Worm (Caenorhabditis elegans) whole organism, late embryonic: ENCODE results near the gene F18E9.8.

Source experiments
- C38D4.7 ChIP-seq: fragments of 200-800 bp; sonication (Bioruptor generic); optimal IDR thresholded peaks from 2 replicates; lab custom pipeline; 2018; ENCODE audit warnings: mild to moderate bottlenecking, missing genetic modification characterization, moderate library complexity, missing compliant biosample characterization
- K02D7.2 ChIP-seq: sonication (generic microtip); optimal IDR thresholded peaks from 2 replicates; lab custom pipeline; 2017; ENCODE audit warnings: mild to moderate bottlenecking, missing genetic modification characterization, missing compliant biosample characterization
- ahr-1 ChIP-seq: sonication (generic microtip); optimal IDR thresholded peaks from 2 replicates; lab custom pipeline; 2016; ENCODE audit warnings: missing genetic modification characterization, missing compliant biosample characterization
- ama-1 ChIP-seq: fragments of 150-350 bp; optimal IDR thresholded peaks from 2 replicates; lab custom pipeline; 2014
- ceh-22 ChIP-seq: sonication (generic microtip); optimal IDR thresholded peaks from 2 replicates; lab custom pipeline; 2017; ENCODE audit warnings: missing biosample characterization, missing genetic modification characterization
- ceh-24 ChIP-seq: sonication (generic microtip); optimal IDR thresholded peaks from 2 replicates; lab custom pipeline; 2016; ENCODE audit warnings: mild to moderate bottlenecking, missing genetic modification characterization, missing compliant biosample characterization
- ceh-34 ChIP-seq: sonication (generic microtip); optimal IDR thresholded peaks from 2 replicates; lab custom pipeline; 2016; ENCODE audit warnings: mild to moderate bottlenecking, missing genetic modification characterization, missing compliant biosample characterization
- ceh-45 ChIP-seq: fragments of 200-800 bp; sonication (Bioruptor generic); IDR thresholded peaks from 2 replicates; pipeline ENCODE4 v1.3.6; 2022; ENCODE audit warnings: missing genetic modification reagents, missing genetic modification characterization, missing compliant biosample characterization
- ceh-48 ChIP-seq: sonication (generic microtip); optimal IDR thresholded peaks from 2 replicates; lab custom pipeline; 2016; ENCODE audit warnings: missing genetic modification characterization, inconsistent platforms, missing compliant biosample characterization
- ceh-6 ChIP-seq: fragments of 200-800 bp; sonication (Bioruptor generic); optimal IDR thresholded peaks from 2 replicates; lab custom pipeline; 2018; ENCODE audit warnings: mild to moderate bottlenecking, missing genetic modification characterization, missing compliant biosample characterization
- ceh-9 ChIP-seq: sonication (generic microtip); optimal IDR thresholded peaks from 2 replicates; lab custom pipeline; 2016; ENCODE audit warnings: mild to moderate bottlenecking, missing genetic modification characterization, inconsistent platforms, missing compliant biosample characterization
- che-1 ChIP-seq: sonication (generic microtip); optimal IDR thresholded peaks from 2 replicates; lab custom pipeline; 2016; ENCODE audit warnings: mild to moderate bottlenecking, missing genetic modification characterization, missing compliant biosample characterization
- dve-1 ChIP-seq: sonication (generic microtip); optimal IDR thresholded peaks from 2 replicates; lab custom pipeline; 2017; ENCODE audit warnings: antibody characterized with exemption, mild to moderate bottlenecking, missing genetic modification characterization, missing compliant biosample characterization
- elt-4 ChIP-seq: sonication (generic microtip); optimal IDR thresholded peaks from 2 replicates; lab custom pipeline; 2016; ENCODE audit warnings: missing genetic modification characterization, missing compliant biosample characterization
- ets-4 ChIP-seq: sonication (generic microtip); optimal IDR thresholded peaks from 2 replicates; lab custom pipeline; 2016; ENCODE audit warnings: missing genetic modification characterization, missing compliant biosample characterization
- fkh-10 ChIP-seq: fragments of 150-350 bp; optimal IDR thresholded peaks from 2 replicates; lab custom pipeline; 2014; ENCODE audit warnings: missing biosample characterization, missing genetic modification reagents, missing genetic modification characterization
- fkh-6 ChIP-seq: sonication (generic microtip); optimal IDR thresholded peaks from 2 replicates; lab custom pipeline; 2016; ENCODE audit warnings: missing genetic modification characterization, missing compliant biosample characterization
- gmeb-2 ChIP-seq: sonication (generic microtip); optimal IDR thresholded peaks from 2 replicates; lab custom pipeline; 2016; ENCODE audit warnings: missing genetic modification characterization, inconsistent platforms, missing compliant biosample characterization
- hlh-13 ChIP-seq: fragments of 200-800 bp; sonication (Bioruptor generic); optimal IDR thresholded peaks from 2 replicates; lab custom pipeline; 2018; ENCODE audit warnings: mild to moderate bottlenecking, missing genetic modification characterization, missing compliant biosample characterization
- hlh-15 ChIP-seq: sonication (generic microtip); optimal IDR thresholded peaks from 2 replicates; lab custom pipeline; 2016; ENCODE audit warnings: missing genetic modification characterization, missing compliant biosample characterization
- hlh-30 ChIP-seq: sonication (generic microtip); optimal IDR thresholded peaks from 2 replicates; lab custom pipeline; 2017; ENCODE audit warnings: antibody characterized with exemption, missing genetic modification characterization, missing compliant biosample characterization; ENCODE audit not compliant: insufficient read depth
- hlh-6 ChIP-seq: sonication (generic microtip); optimal IDR thresholded peaks from 2 replicates; lab custom pipeline; 2016; ENCODE audit warnings: missing genotype, missing genetic modification characterization, missing compliant biosample characterization
- lim-6 ChIP-seq: sonication (generic microtip); optimal IDR thresholded peaks from 2 replicates; lab custom pipeline; 2016; ENCODE audit warnings: missing genetic modification characterization, missing compliant biosample characterization
- madf-2 ChIP-seq: sonication (generic microtip); optimal IDR thresholded peaks from 2 replicates; lab custom pipeline; 2017; ENCODE audit warnings: missing genetic modification characterization, missing compliant biosample characterization
- nfya-1 ChIP-seq: sonication (generic microtip); optimal IDR thresholded peaks from 2 replicates; lab custom pipeline; 2017; ENCODE audit warnings: missing genetic modification characterization, mild to moderate bottlenecking, missing compliant biosample characterization, antibody characterized with exemption, moderate library complexity
- nhr-232 ChIP-seq: sonication (generic microtip); optimal IDR thresholded peaks from 2 replicates; lab custom pipeline; 2016; ENCODE audit warnings: missing genetic modification characterization, missing compliant biosample characterization
- npax-4 ChIP-seq: sonication (generic microtip); optimal IDR thresholded peaks from 2 replicates; lab custom pipeline; 2016; ENCODE audit warnings: missing genetic modification characterization, missing compliant biosample characterization
- odd-2 ChIP-seq: sonication (generic microtip); optimal IDR thresholded peaks from 2 replicates; lab custom pipeline; 2017; ENCODE audit warnings: antibody characterized with exemption, mild to moderate bottlenecking, missing genetic modification characterization, missing compliant biosample characterization
- pag-3 ChIP-seq: sonication (generic microtip); optimal IDR thresholded peaks from 2 replicates; lab custom pipeline; 2016; ENCODE audit warnings: missing compliant biosample characterization, missing genetic modification characterization, borderline replicate concordance
- pat-9 ChIP-seq: fragments of 200-800 bp; sonication (Bioruptor generic); optimal IDR thresholded peaks from 2 replicates; lab custom pipeline; 2018; ENCODE audit warnings: mild to moderate bottlenecking, missing genetic modification characterization, moderate library complexity, missing compliant biosample characterization
- ref-2 ChIP-seq: sonication (generic microtip); optimal IDR thresholded peaks from 2 replicates; lab custom pipeline; 2016; ENCODE audit warnings: missing genetic modification characterization, missing compliant biosample characterization
- rnt-1 ChIP-seq: sonication (generic microtip); optimal IDR thresholded peaks from 2 replicates; lab custom pipeline; 2016; ENCODE audit warnings: missing genetic modification characterization, missing compliant biosample characterization
- sox-2 ChIP-seq: fragments of 200-800 bp; sonication (Bioruptor generic); IDR thresholded peaks from 2 replicates; pipeline ENCODE4 v1.3.6; 2022; ENCODE audit warnings: missing genetic modification reagents, missing genetic modification characterization, missing compliant biosample characterization
- syd-9 ChIP-seq: sonication (generic microtip); optimal IDR thresholded peaks from 2 replicates; lab custom pipeline; 2016; ENCODE audit warnings: mild to moderate bottlenecking, missing genetic modification characterization, moderate library complexity, missing compliant biosample characterization
- tbx-2 ChIP-seq: sonication (generic microtip); optimal IDR thresholded peaks from 2 replicates; lab custom pipeline; 2016; ENCODE audit warnings: missing genetic modification characterization, missing compliant biosample characterization
- tbx-7 ChIP-seq: sonication (generic microtip); optimal IDR thresholded peaks from 2 replicates; lab custom pipeline; 2016; ENCODE audit warnings: missing genotype, missing genetic modification characterization, missing compliant biosample characterization
- unc-3 ChIP-seq, 2 experiments: fragments of 200-800 bp in 1 of 2; sonication (Bioruptor generic) in 1 of 2; sonication (generic microtip) in 1 of 2; conservative IDR thresholded peaks in 1 of 2; optimal IDR thresholded peaks in 1 of 2; 2 replicates each; pipeline versions ENCODE4 v1.3.6 to Lab custom; 2016 to 2022; ENCODE audit warnings: missing compliant biosample characterization in 2 of 2, missing genetic modification characterization in 2 of 2, missing genetic modification reagents in 1 of 2
- unc-42 ChIP-seq: sonication (generic microtip); optimal IDR thresholded peaks from 2 replicates; lab custom pipeline; 2016; ENCODE audit warnings: missing genotype, missing genetic modification characterization, missing compliant biosample characterization
- unc-55 ChIP-seq: sonication (generic microtip); optimal IDR thresholded peaks from 2 replicates; lab custom pipeline; 2017; ENCODE audit warnings: missing biosample characterization, missing genetic modification reagents, missing genetic modification characterization
- unc-86 ChIP-seq: sonication (generic microtip); optimal IDR thresholded peaks from 2 replicates; lab custom pipeline; 2016; ENCODE audit warnings: missing genetic modification characterization, missing compliant biosample characterization
- zip-5 ChIP-seq: sonication (generic microtip); optimal IDR thresholded peaks from 2 replicates; lab custom pipeline; 2016; ENCODE audit warnings: missing genetic modification characterization, missing compliant biosample characterization
- ztf-16 ChIP-seq: sonication (generic microtip); optimal IDR thresholded peaks from 2 replicates; lab custom pipeline; 2017; ENCODE audit warnings: missing genetic modification characterization, missing compliant biosample characterization

Gene F18E9.8

ce11 chrX:8608756-8609155, 27.4 kb upstream of the F18E9.8 start:
- no peak for TF ChIP-seq ceh-34
- no peak for TF ChIP-seq ztf-16
- TF ChIP-seq ceh-48 = no peak
- peak; percentile 45 for TF ChIP-seq rnt-1 (tag; lab: Kevin White, UChicago)
- no peak for TF ChIP-seq fkh-6
- TF ChIP-seq ama-1 = no peak
- TF ChIP-seq ceh-22 (tag; lab: Kevin White, UChicago) = no peak
- TF ChIP-seq unc-86 (tag; lab: Kevin White, UChicago) = no peak
- TF ChIP-seq gmeb-2 (tag; lab: Kevin White, UChicago) = peak; percentile 2
- TF ChIP-seq hlh-30 (tag; lab: Kevin White, UChicago) = no peak
- TF ChIP-seq unc-55 = no peak
- TF ChIP-seq ahr-1 (tag; lab: Kevin White, UChicago) = no peak
- no peak for TF ChIP-seq pag-3 (tag; lab: Kevin White, UChicago)
- no peak for TF ChIP-seq ref-2 (tag; lab: Kevin White, UChicago)
- no peak for TF ChIP-seq lim-6 (tag; lab: Kevin White, UChicago)
- no peak for TF ChIP-seq sox-2 (GFP tag; lab: Robert Waterston, UW)

DNA sequence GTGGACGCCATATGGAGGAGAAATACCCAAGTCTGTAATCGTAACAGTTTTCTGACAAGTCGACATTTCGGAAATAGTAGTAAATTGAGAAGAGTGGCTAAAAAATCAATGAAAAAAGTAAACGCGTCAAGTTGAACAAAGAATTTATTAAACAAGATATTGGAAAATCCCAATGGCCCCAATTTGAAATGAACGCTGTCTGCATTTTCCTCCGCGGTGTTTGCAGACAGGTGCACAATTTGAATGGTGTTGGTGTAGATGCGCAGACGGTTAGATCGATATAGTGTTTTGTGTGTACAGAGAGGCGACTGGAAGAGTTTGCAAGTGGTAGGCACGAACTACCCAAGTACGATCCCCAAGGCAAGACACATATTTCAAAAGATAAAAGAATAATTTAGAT, 23.7 kb upstream of the F18E9.8 start, which contains the start of the genes H35N09.2 and H35N09.1:
H35N09.2 (minus strand) TSS at position 54 of the 400 bp plus-strand sequence.
H35N09.1 (plus strand) TSS at position 335 of the 400 bp plus-strand sequence.
- TF ChIP-seq K02D7.2 = no peak
- TF ChIP-seq tbx-2 (tag; lab: Kevin White, UChicago) = peak; percentile 4
- TF ChIP-seq nfya-1 (tag; lab: Kevin White, UChicago) = peak; percentile 55
- TF ChIP-seq ceh-34 = peak; percentile 0

DNA sequence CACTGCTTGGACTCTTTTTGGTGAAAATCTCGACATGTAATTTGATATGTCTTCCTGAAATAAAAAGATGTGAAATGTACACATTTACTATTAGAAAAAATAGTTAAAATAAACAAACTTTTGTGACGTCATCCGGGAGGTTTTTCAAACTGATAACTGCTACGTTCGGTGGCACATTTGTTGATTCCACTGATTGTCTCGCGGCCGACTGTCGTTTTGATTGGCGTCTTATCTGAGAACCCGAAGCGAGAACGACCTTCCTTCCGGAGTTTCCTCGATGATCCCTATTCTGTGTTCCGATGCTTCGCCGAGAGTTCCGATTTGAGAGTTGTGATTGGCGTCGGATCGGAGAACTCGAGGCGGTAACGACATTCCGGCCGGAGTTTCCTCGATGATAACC, 22.8 kb upstream of the F18E9.8 start:
- TF ChIP-seq ceh-24 (tag; lab: Kevin White, UChicago) (no peak), ceh-9 (tag; lab: Kevin White, UChicago) (no peak), hlh-13 (no peak), ceh-45 (GFP tag; lab: Robert Waterston, UW) (no peak), rnt-1 (tag; lab: Kevin White, UChicago) (no peak)
- TF ChIP-seq, all 69 proteins: peak for 0

- TF ChIP-seq odd-2 (no peak), elt-4 (no peak), npax-4 (tag; lab: Kevin White, UChicago) (peak; percentile 23), pag-3 (tag; lab: Kevin White, UChicago) (no peak), nhr-232 (tag; lab: Kevin White, UChicago) (no peak), syd-9 (tag; lab: Kevin White, UChicago) (no peak), ref-2 (tag; lab: Kevin White, UChicago) (no peak), tbx-7 (no peak), C38D4.7 (GFP tag; lab: Kevin White, UChicago) (peak; percentile 58), madf-2 (tag; lab: Kevin White, UChicago) (no peak), hlh-15 (no peak), gmeb-2 (tag; lab: Kevin White, UChicago) (peak; percentile 24), ahr-1 (tag; lab: Kevin White, UChicago) (no peak), unc-86 (tag; lab: Kevin White, UChicago) (no peak), che-1 (tag; lab: Kevin White, UChicago) (peak; percentile 69), zip-5 (tag; lab: Kevin White, UChicago) (no peak), lim-6 (tag; lab: Kevin White, UChicago) (no peak), unc-42 (tag; lab: Kevin White, UChicago) (no peak), dve-1 (tag; lab: Kevin White, UChicago) (no peak), ztf-16 (no peak), K02D7.2 (no peak), ceh-45 (GFP tag; lab: Robert Waterston, UW) (peak; percentile 65; the same call in 1 of the 2 replicates), tbx-2 (tag; lab: Kevin White, UChicago) (no peak), sox-2 (GFP tag; lab: Robert Waterston, UW) (0 out of 2 replicates have a peak, but pooled peaks have one; percentile 10), ama-1 (no peak), fkh-6 (no peak), ceh-6 (GFP tag; lab: Kevin White, UChicago) (no peak), ceh-24 (tag; lab: Kevin White, UChicago) (no peak), pat-9 (peak; percentile 28), fkh-10 (no peak), ceh-9 (tag; lab: Kevin White, UChicago) (peak; percentile 49), hlh-6 (tag; lab: Kevin White, UChicago) (no peak), ceh-34 (no peak), ets-4 (tag; lab: Kevin White, UChicago) (no peak), unc-3 (GFP tag; conservative IDR thresholded peaks at IDR 0.05; lab: Robert Waterston, UW) (peak; percentile 66), unc-3 (tag; optimal IDR thresholded peaks at IDR 0.05; lab: Kevin White, UChicago) (no peak)
These were observed 21.5 kb upstream of the F18E9.8 start for ce11 chrX:8602722-8603427.
